Worm (Caenorhabditis elegans) whole organism, L2 larva: Measurements from ENCODE around the gene ZK673.1.

Experiments used
- alr-1 ChIP-seq: fragments of 150-350 bp; optimal IDR thresholded peaks from 2 replicates; lab custom pipeline; 2014; ENCODE audit warnings: missing biosample characterization, missing genetic modification characterization
- ama-1 ChIP-seq: fragments of 150-350 bp; optimal IDR thresholded peaks from 2 replicates; lab custom pipeline; 2018; ENCODE audit warnings: inconsistent platforms
- ceh-82 ChIP-seq: fragments of 150-350 bp; optimal IDR thresholded peaks from 2 replicates; lab custom pipeline; 2014; ENCODE audit warnings: missing biosample characterization, missing genetic modification characterization
- dmd-4 ChIP-seq: sonication (generic microtip); optimal IDR thresholded peaks from 2 replicates; lab custom pipeline; 2017; ENCODE audit warnings: missing biosample characterization, missing genetic modification characterization
- elt-1 ChIP-seq: fragments of 150-350 bp; optimal IDR thresholded peaks from 2 replicates; lab custom pipeline; 2014; ENCODE audit warnings: missing biosample characterization, missing genetic modification characterization
- lin-13 ChIP-seq: fragments of 150-350 bp; optimal IDR thresholded peaks from 2 replicates; lab custom pipeline; 2014; ENCODE audit warnings: missing biosample characterization, missing genetic modification reagents, missing genetic modification characterization
- lsy-2 ChIP-seq, 2 experiments: fragments of 150-350 bp in 1 of 2; sonication (generic microtip) in 1 of 2; optimal IDR thresholded peaks; 2 replicates each; lab custom pipeline; 2014 to 2017; ENCODE audit warnings: missing biosample characterization in 2 of 2, missing genetic modification characterization in 2 of 2
- mdl-1 ChIP-seq, 2 experiments: fragments of 150-350 bp in 1 of 2; sonication (generic microtip) in 1 of 2; optimal IDR thresholded peaks; 2 replicates each; lab custom pipeline; 2017; ENCODE audit warnings: missing biosample characterization in 2 of 2, missing genetic modification characterization in 2 of 2
- nhr-237 ChIP-seq: fragments of 150-350 bp; optimal IDR thresholded peaks from 2 replicates; lab custom pipeline; 2014; ENCODE audit warnings: missing biosample characterization, missing genetic modification characterization
- skn-1 ChIP-seq: sonication (generic microtip); optimal IDR thresholded peaks from 2 replicates; lab custom pipeline; 2017; ENCODE audit warnings: missing biosample characterization, missing genetic modification characterization
- sma-9 ChIP-seq, 2 experiments: fragments of 150-350 bp in 1 of 2; sonication (generic microtip) in 1 of 2; optimal IDR thresholded peaks; 2 replicates each; lab custom pipeline; 2014 to 2016; ENCODE audit warnings: missing genetic modification characterization in 2 of 2, mild to moderate bottlenecking in 1 of 2, missing biosample characterization in 1 of 2, missing compliant biosample characterization in 1 of 2, missing genetic modification reagents in 1 of 2, moderate library complexity in 1 of 2
- snpc-4 ChIP-seq: fragments of 150-350 bp; optimal IDR thresholded peaks from 2 replicates; lab custom pipeline; 2014; ENCODE audit warnings: missing biosample characterization, missing genetic modification characterization
- unc-39 ChIP-seq: fragments of 150-350 bp; optimal IDR thresholded peaks from 2 replicates; lab custom pipeline; 2014; ENCODE audit warnings: missing biosample characterization, missing genetic modification characterization

- TF ChIP-seq unc-39 (tag; lab: Kevin White, UChicago) (no peak), dmd-4 (tag; lab: Kevin White, UChicago) (no peak), lin-13 (GFP tag; lab: Kevin White, UChicago) (no peak), skn-1 (tag; lab: Kevin White, UChicago) (no peak), snpc-4 (tag; lab: Kevin White, UChicago) (no peak), elt-1 (tag; lab: Kevin White, UChicago) (no peak), ceh-82 (tag; lab: Kevin White, UChicago) (no peak), alr-1 (tag; lab: Kevin White, UChicago) (no peak), nhr-237 (tag; lab: Kevin White, UChicago) (no peak), mdl-1 (tag; optimal IDR thresholded peaks at IDR 0.05; lab: Kevin White, UChicago) (no peak), ama-1 (lab: Kevin White, UChicago) (no peak), sma-9 (GFP tag; optimal IDR thresholded peaks at IDR 0.05; lab: Kevin White, UChicago) (no peak), sma-9 (tag; optimal IDR thresholded peaks at IDR 0.05; lab: Kevin White, UChicago) (no peak), lsy-2 (tag; optimal IDR thresholded peaks at IDR 0.05; lab: Kevin White, UChicago) (no peak)
Observed at ce11 chrII:10476959-10477358, 34.0 kb downstream of the ZK673.1 start, which contains the start of gene ZK666.4.
